Fruit fly (Drosophila melanogaster): ENCODE results near the gene Srp14.

Srp14 gene

DNA sequence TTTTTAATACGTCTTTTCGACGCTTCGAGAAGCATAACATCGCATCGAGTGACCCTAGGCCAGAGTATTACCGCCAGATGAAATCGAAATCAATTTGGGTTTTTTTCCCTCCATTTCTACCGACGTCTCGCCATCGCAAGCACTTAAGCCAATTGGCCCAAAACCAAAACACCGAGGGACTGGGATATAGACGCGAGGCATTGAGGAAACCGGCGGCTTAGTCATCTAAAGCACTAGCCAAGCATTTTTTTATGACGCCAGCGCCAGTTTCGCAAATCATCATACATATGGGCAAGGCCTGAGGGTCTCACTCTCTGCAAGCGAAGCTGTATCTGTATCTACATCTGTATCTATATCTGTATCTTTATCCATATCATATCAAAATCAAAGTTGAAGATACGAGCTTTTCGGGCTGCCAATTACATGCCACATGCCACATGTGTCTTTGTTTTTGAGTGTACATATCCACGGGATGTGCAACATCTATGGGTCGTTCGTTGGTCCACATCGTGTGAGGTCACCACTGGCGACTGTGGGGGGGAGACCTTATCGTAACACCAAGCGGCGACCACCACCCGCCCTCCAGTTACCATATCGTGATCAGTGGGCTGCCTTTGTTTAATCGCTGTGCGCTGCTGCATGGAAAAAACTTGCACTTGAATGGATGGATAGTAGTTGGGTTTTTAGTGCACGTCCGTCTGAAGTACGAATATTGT lies 12.2 kb upstream of the Srp14 start:
- TF ChIP-seq CG8319 (GFP tag; optimal IDR thresholded peaks at IDR 0.05), result peak; percentile 73
- TF ChIP-seq Ets96B (tag; optimal IDR thresholded peaks at IDR 0.05), result no peak
- peak; percentile 4 for TF ChIP-seq CG6808 (GFP tag; optimal IDR thresholded peaks at IDR 0.05)
- no peak for TF ChIP-seq CG1621 (tag; optimal IDR thresholded peaks at IDR 0.05)

DNA sequence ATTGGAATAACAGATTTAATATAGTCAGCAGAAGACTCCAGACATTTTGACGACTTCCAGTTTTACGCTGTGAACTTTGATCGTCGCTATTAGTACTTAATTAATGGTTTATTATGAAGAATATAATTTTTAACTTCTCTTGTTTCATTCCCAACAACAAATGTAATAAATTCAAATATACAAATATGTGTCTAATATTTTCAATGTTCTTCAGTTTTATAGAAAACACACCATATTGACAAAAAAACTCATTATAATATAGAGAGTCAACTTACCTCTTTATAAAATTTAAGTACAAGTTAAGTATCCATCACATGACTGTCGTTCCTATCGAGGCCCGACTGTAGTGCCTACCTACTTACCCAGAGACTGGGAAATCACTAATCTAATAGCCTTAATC lies 6.6 kb upstream of the Srp14 start:
- no peak for TF ChIP-seq spab (GFP tag; optimal IDR thresholded peaks at IDR 0.05)
- 0 out of 2 replicates have a peak, but pooled peaks have one; percentile 22 for TF ChIP-seq CG15336 (GFP tag; IDR thresholded peaks at IDR 0.05)
- no peak for TF ChIP-seq Ets21C (GFP tag; optimal IDR thresholded peaks at IDR 0.05)
- no peak for TF ChIP-seq CG6792 (GFP tag; optimal IDR thresholded peaks at IDR 0.05)
- peak; percentile 51 for TF ChIP-seq CG32006 (GFP tag; optimal IDR thresholded peaks at IDR 0.05)
- TF ChIP-seq Sox15 (GFP tag; optimal IDR thresholded peaks at IDR 0.05), result no peak
- no peak for TF ChIP-seq esn (GFP tag; optimal IDR thresholded peaks at IDR 0.05)
- TF ChIP-seq CG3919 (GFP tag; optimal IDR thresholded peaks at IDR 0.05), result no peak
- TF ChIP-seq salr (GFP tag; optimal IDR thresholded peaks at IDR 0.05), result no peak
- TF ChIP-seq dsx (GFP tag; optimal IDR thresholded peaks at IDR 0.05; ENCODE audit: poor library complexity, severe bottlenecking), result no peak
- TF ChIP-seq Eip78C (GFP tag), result peak; percentile 48
- peak; percentile 18 for TF ChIP-seq Hr4 (GFP tag; optimal IDR thresholded peaks at IDR 0.05)
- no peak for TF ChIP-seq dac (GFP tag; optimal IDR thresholded peaks at IDR 0.05)
- TF ChIP-seq Hr39 (GFP tag; optimal IDR thresholded peaks at IDR 0.05), result no peak
- TF ChIP-seq svp (GFP tag), result peak; percentile 45
- TF ChIP-seq acj6 (GFP tag; optimal IDR thresholded peaks at IDR 0.05), result no peak
- TF ChIP-seq Met (GFP tag; optimal IDR thresholded peaks at IDR 0.05), result no peak

DNA sequence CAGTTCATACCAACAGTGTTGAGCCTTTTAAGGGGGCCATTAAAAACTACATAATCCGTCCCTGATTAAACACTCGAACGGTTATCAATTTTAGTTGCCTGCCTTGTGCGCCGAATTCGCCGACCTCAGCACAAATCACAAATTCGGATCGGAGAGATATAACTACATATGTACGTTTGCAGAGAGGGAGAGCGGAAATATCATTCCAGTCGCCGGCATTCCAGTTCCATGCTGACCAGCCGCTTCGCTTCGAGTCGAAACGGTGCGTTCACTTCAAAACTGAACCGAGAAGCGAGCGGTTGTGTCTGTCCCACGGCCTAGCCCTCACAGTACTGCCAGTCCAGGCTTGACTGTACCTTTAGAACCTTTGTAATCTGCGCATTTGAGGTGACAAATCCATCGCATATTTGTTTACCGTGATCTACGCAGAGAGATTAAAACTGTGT lies 5.4 kb upstream of the Srp14 start:
- TF ChIP-seq CG16779 (tag; optimal IDR thresholded peaks at IDR 0.05) (no peak), Sox15 (GFP tag; optimal IDR thresholded peaks at IDR 0.05) (no peak), achi (GFP tag; optimal IDR thresholded peaks at IDR 0.05) (no peak), CG6854 (GFP tag; optimal IDR thresholded peaks at IDR 0.05) (peak; percentile 60), Eip78C (GFP tag) (peak; percentile 27), Smox (GFP tag; optimal IDR thresholded peaks at IDR 0.05) (no peak), fkh (GFP tag; optimal IDR thresholded peaks at IDR 0.05) (peak; percentile 73), esn (GFP tag; optimal IDR thresholded peaks at IDR 0.05) (peak; percentile 9), CG6163 (GFP tag; IDR thresholded peaks at IDR 0.05) (0 out of 3 replicates have a peak, but pooled peaks have one; percentile 20), svp (GFP tag) (peak; percentile 38), Eip93F (GFP tag; optimal IDR thresholded peaks at IDR 0.05) (no peak), spab (GFP tag; optimal IDR thresholded peaks at IDR 0.05) (no peak), CG9139 (GFP tag; optimal IDR thresholded peaks at IDR 0.05) (no peak)

DNA sequence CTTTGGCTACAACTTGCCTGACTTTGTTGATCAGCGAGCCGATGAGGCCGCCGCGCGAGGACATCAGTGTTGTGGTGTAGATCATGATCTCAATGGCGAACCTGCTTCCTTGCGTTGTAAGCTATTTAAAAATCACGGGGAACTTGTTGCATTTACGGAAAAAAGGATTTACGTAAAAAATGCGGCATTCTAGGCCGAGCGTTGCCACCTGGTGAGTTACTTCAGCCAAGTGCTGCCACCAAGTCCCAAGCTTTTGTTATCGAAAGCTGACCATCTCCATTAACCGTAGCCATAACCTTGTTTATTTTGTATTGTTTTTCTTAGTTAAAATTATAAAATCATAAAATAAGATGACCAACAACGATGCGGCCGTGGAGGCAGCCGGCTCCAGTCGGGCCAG lies 3.1 kb upstream of the Srp14 start, which contains the start of the genes TFAM and CG5412:
TFAM (minus strand) TSS at position 222 of the 400 bp plus-strand sequence.
CG5412 (plus strand) TSS at position 265 of the 400 bp plus-strand sequence.
- peak; percentile 79 for TF ChIP-seq fkh (GFP tag; optimal IDR thresholded peaks at IDR 0.05)
- peak; percentile 91 for TF ChIP-seq CG1621 (tag; optimal IDR thresholded peaks at IDR 0.05)
- no peak for TF ChIP-seq Ets96B (tag; optimal IDR thresholded peaks at IDR 0.05)
- peak; percentile 4 for TF ChIP-seq Sox14 (GFP tag; optimal IDR thresholded peaks at IDR 0.05)

DNA sequence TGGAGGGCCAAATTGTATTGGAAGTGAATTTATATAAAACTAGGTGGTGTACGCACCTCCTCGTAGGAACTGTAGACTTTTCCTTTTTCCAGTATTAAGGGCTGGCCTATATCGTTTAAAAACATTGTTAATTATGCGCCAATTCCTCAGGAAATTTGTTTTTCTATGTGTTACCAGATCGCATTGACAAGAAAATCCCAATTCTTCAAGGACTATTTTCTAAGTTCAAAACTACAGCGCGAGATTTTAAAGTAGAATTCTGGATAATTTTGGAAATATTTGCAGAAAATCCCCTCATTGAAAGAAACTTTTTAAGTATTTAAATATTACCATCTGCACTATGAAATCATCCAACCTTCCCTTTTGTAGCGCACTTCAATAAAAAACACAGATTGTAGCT lies 1.5 kb downstream of the Srp14 start, which contains the start of gene CG34008:
CG34008 (minus strand) TSS at position 147 of the 400 bp plus-strand sequence.
- TF ChIP-seq CG8119 (GFP tag; IDR thresholded peaks at IDR 0.05) (no peak), Hr4 (GFP tag; optimal IDR thresholded peaks at IDR 0.05) (no peak), Sox102F (GFP tag; optimal IDR thresholded peaks at IDR 0.05) (no peak), Hr39 (GFP tag; optimal IDR thresholded peaks at IDR 0.05) (no peak), eg (GFP tag; IDR thresholded peaks at IDR 0.05) (no peak), Sox14 (GFP tag; optimal IDR thresholded peaks at IDR 0.05) (no peak), CG10631 (GFP tag; optimal IDR thresholded peaks at IDR 0.05) (no peak), CG6792 (GFP tag; optimal IDR thresholded peaks at IDR 0.05) (no peak), Gug (GFP tag; IDR thresholded peaks at IDR 0.05) (no peak), Ets96B (tag; optimal IDR thresholded peaks at IDR 0.05) (no peak), fd59A (GFP tag; optimal IDR thresholded peaks at IDR 0.05) (no peak)

Data from whole organism, prepupa.